Fruit fly (Drosophila melanogaster): ENCODE measurements around the gene CG33493.
A peak's percentile ranks its signal among the peaks of the same experiment; 100 is the strongest.

Gene CG33493

DNA sequence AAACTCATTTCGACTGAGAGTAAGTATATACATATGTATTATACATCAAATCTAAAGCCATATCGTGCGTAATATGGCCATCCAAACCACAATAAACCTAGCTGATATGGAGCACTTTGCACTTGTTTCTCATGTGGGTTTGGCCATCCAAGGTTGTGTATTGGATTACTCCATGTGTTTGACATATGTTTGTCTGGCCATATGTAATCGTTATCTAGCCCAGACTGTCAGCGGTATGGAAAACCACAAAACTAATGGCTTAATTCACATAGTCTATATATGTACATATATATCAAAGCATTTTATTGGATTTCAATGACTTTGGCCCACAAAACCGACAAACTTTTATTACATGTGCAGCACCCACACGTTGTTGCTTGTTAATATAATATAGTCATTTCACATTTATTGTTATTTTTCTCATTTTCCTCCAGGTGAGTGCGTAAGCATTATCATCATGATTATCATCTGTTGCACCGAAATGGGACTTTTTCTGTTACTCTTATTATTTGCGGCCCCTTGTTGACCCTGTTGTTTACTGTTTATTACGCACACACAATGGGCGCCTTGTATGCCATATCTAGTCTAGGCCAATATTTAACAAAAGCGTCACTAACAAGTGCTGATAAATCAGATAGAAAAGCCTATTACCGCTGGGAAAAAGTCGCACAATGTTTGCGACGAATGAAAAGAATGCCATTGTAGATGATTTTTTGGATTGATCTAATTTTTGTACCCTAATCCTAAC, 36.3 kb downstream of the CG33493 start (continued):
- TF ChIP-seq Pdp1 (GFP tag; optimal IDR thresholded peaks at IDR 0.05) (peak; percentile 34 to 55), CG4854 (GFP tag; optimal IDR thresholded peaks at IDR 0.05) (peak; percentile 64), odd (GFP tag; optimal IDR thresholded peaks at IDR 0.05) (peak; percentile 70), TFAM (GFP tag; optimal IDR thresholded peaks at IDR 0.05) (peak; percentile 34), Adf1 (GFP tag; IDR thresholded peaks at IDR 0.05) (no peak), gt (GFP tag; IDR thresholded peaks at IDR 0.05) (no peak), run (tag; optimal IDR thresholded peaks at IDR 0.05) (peak; percentile 23), CG13123 (GFP tag; optimal IDR thresholded peaks at IDR 0.05) (peak; percentile 69), Nf-YB (GFP tag; optimal IDR thresholded peaks at IDR 0.05) (peak; percentile 47), CG1233 (GFP tag; optimal IDR thresholded peaks at IDR 0.05) (peak; percentile 83), Six4 (GFP tag; optimal IDR thresholded peaks at IDR 0.05) (peak; percentile 0), CG1024 (GFP tag; IDR thresholded peaks at IDR 0.05) (peak; percentile 22; the same call in 1 of the 2 replicates), CG30403 (GFP tag; optimal IDR thresholded peaks at IDR 0.05) (peak; percentile 17), CG10321 (GFP tag; IDR thresholded peaks at IDR 0.05) (no peak), twi (tag; optimal IDR thresholded peaks at IDR 0.05) (peak; percentile 97), CG9876 (GFP tag; optimal IDR thresholded peaks at IDR 0.05) (peak; percentile 1), psq (GFP tag; optimal IDR thresholded peaks at IDR 0.05) (peak; percentile 51), nerfin-1 (tag; optimal IDR thresholded peaks at IDR 0.05) (peak; percentile 55), crp (GFP tag; optimal IDR thresholded peaks at IDR 0.05) (peak in 1 of 2 experiments; percentile 12), CG13424 (tag; optimal IDR thresholded peaks at IDR 0.05) (peak; percentile 49), CrebB (tag; optimal IDR thresholded peaks at IDR 0.05) (peak; percentile 85), ken (GFP tag; IDR thresholded peaks at IDR 0.05) (no peak), CG31441 (GFP tag; IDR thresholded peaks at IDR 0.05) (no peak; the same call in 1 of the 2 replicates), CG16815 (GFP tag; optimal IDR thresholded peaks at IDR 0.05) (no peak), BEAF-32 (GFP tag; optimal IDR thresholded peaks at IDR 0.05) (no peak), CG7928 (GFP tag; optimal IDR thresholded peaks at IDR 0.05) (no peak), CG8281 (tag; optimal IDR thresholded peaks at IDR 0.05) (peak; percentile 40), al (GFP tag; IDR thresholded peaks at IDR 0.05) (no peak), sc (optimal IDR thresholded peaks at IDR 0.05) (no peak), sc (GFP tag; optimal IDR thresholded peaks at IDR 0.05) (peak; percentile 62), ewg (GFP tag; optimal IDR thresholded peaks at IDR 0.05) (peak; percentile 55), bsh (GFP tag; optimal IDR thresholded peaks at IDR 0.05) (peak in 1 of 2 experiments; percentile 72), fd64A (GFP tag; optimal IDR thresholded peaks at IDR 0.05) (peak; percentile 85), ranshi (GFP tag; IDR thresholded peaks at IDR 0.05) (peak; percentile 60; the same call in 1 of the 2 replicates), Med (GFP tag) (peak; percentile 96), sens-2 (GFP tag; IDR thresholded peaks at IDR 0.05) (no peak), Myb (GFP tag; optimal IDR thresholded peaks at IDR 0.05) (peak; percentile 16), CHES-1-like (GFP tag; optimal IDR thresholded peaks at IDR 0.05) (peak; percentile 49), Optix (GFP tag; IDR thresholded peaks at IDR 0.05) (no peak), CG17912 (GFP tag; optimal IDR thresholded peaks at IDR 0.05) (peak; percentile 72), CG18476 (GFP tag; optimal IDR thresholded peaks at IDR 0.05) (peak; percentile 37), CG1832 (GFP tag; optimal IDR thresholded peaks at IDR 0.05) (no peak), tio (GFP tag; optimal IDR thresholded peaks at IDR 0.05) (peak; percentile 55), fd102C (GFP tag; optimal IDR thresholded peaks at IDR 0.05) (no peak), nau (GFP tag; optimal IDR thresholded peaks at IDR 0.05) (peak; percentile 86), unpg (GFP tag; optimal IDR thresholded peaks at IDR 0.05) (peak; percentile 69), CG2120 (GFP tag; optimal IDR thresholded peaks at IDR 0.05) (peak; percentile 58), usp (GFP tag; optimal IDR thresholded peaks at IDR 0.05) (no peak), dysf (GFP tag; IDR thresholded peaks at IDR 0.05) (no peak)

Data from whole organism, embryonic.